Worm (Caenorhabditis elegans) whole organism, L1 larva: ENCODE measurements around the gene ugt-7.

ENCODE experiments used
- C34B4.2 ChIP-seq: sonication (generic microtip); optimal IDR thresholded peaks from 2 replicates; lab custom pipeline; 2017; ENCODE audit warnings: mild to moderate bottlenecking, missing genetic modification characterization, missing compliant biosample characterization
- F16B12.6 ChIP-seq: fragments of 150-350 bp; optimal IDR thresholded peaks from 2 replicates; lab custom pipeline; 2014; ENCODE audit warnings: missing biosample characterization, missing genetic modification characterization
- Y116A8C.19 ChIP-seq: sonication (generic microtip); optimal IDR thresholded peaks from 2 replicates; lab custom pipeline; 2016; ENCODE audit warnings: missing compliant biosample characterization, missing genetic modification characterization, borderline replicate concordance
- aha-1 ChIP-seq: fragments of 150-350 bp; optimal IDR thresholded peaks from 2 replicates; lab custom pipeline; 2014; ENCODE audit warnings: missing biosample characterization, missing genetic modification characterization
- ama-1 ChIP-seq: fragments of 150-350 bp; optimal IDR thresholded peaks from 2 replicates; lab custom pipeline; 2014
- ceh-82 ChIP-seq, 3 experiments: fragments of 150-350 bp in 1 of 3; sonication (generic microtip) in 2 of 3; optimal IDR thresholded peaks; 2 replicates each; lab custom pipeline; 2014 to 2017; ENCODE audit warnings: missing biosample characterization in 3 of 3, missing genetic modification characterization in 3 of 3
- ces-1 ChIP-seq: fragments of 150-350 bp; optimal IDR thresholded peaks from 2 replicates; lab custom pipeline; 2014; ENCODE audit warnings: missing biosample characterization, missing genetic modification reagents, missing genetic modification characterization
- dpl-1 ChIP-seq, 3 experiments: fragments of 150-350 bp in 2 of 3; sonication (generic microtip) in 1 of 3; optimal IDR thresholded peaks; 2 replicates each; lab custom pipeline; 2014 to 2017; ENCODE audit warnings: missing biosample characterization in 3 of 3, missing genetic modification characterization in 3 of 3, missing genetic modification reagents in 3 of 3
- dsc-1 ChIP-seq: sonication (generic microtip); optimal IDR thresholded peaks from 2 replicates; lab custom pipeline; 2016; ENCODE audit warnings: mild to moderate bottlenecking, missing genetic modification characterization, missing compliant biosample characterization
- efl-1 ChIP-seq, 4 experiments: fragments of 150-350 bp; optimal IDR thresholded peaks in 3 of 4; peaks in 1 of 4; 1 replicate in 1 of 4; 2 replicates in 3 of 4; lab custom pipeline; 2014; ENCODE audit warnings: missing biosample characterization in 2 of 4, missing genetic modification characterization in 2 of 4, missing genetic modification reagents in 2 of 4
- efl-3 ChIP-seq: fragments of 200-800 bp; sonication (Bioruptor generic); optimal IDR thresholded peaks from 2 replicates; lab custom pipeline; 2018; ENCODE audit warnings: mild to moderate bottlenecking, missing genetic modification characterization, missing compliant biosample characterization
- egl-13 ChIP-seq: sonication (generic microtip); optimal IDR thresholded peaks from 2 replicates; lab custom pipeline; 2016; ENCODE audit warnings: missing genotype, missing genetic modification reagents, missing genetic modification characterization, missing compliant biosample characterization
- elt-2 ChIP-seq: sonication (generic microtip); optimal IDR thresholded peaks from 2 replicates; lab custom pipeline; 2016; ENCODE audit warnings: missing genetic modification characterization, mild to moderate bottlenecking, inconsistent platforms, missing compliant biosample characterization, missing genetic modification reagents
- fkh-10 ChIP-seq: sonication (generic microtip); optimal IDR thresholded peaks from 2 replicates; lab custom pipeline; 2017; ENCODE audit warnings: missing biosample characterization, missing genetic modification reagents, missing genetic modification characterization
- fkh-8 ChIP-seq: sonication (generic microtip); optimal IDR thresholded peaks from 2 replicates; lab custom pipeline; 2016; ENCODE audit warnings: mild to moderate bottlenecking, missing genetic modification characterization, missing compliant biosample characterization
- fos-1 ChIP-seq: fragments of 150-350 bp; optimal IDR thresholded peaks from 2 replicates; lab custom pipeline; 2014; ENCODE audit warnings: missing biosample characterization, missing genetic modification characterization
- grh-1 ChIP-seq: fragments of 200-800 bp; sonication (Bioruptor generic); IDR thresholded peaks from 2 replicates; pipeline ENCODE4 v1.3.6; 2022; ENCODE audit warnings: missing genetic modification reagents, missing genetic modification characterization, missing compliant biosample characterization
- hlh-4 ChIP-seq: sonication (generic microtip); optimal IDR thresholded peaks from 2 replicates; lab custom pipeline; 2016; ENCODE audit warnings: mild to moderate bottlenecking, missing genetic modification characterization, missing compliant biosample characterization
- irx-1 ChIP-seq: sonication (generic microtip); optimal IDR thresholded peaks from 2 replicates; lab custom pipeline; 2016; ENCODE audit warnings: missing genetic modification characterization, missing compliant biosample characterization
- lin-39 ChIP-seq: fragments of 150-350 bp; optimal IDR thresholded peaks from 2 replicates; lab custom pipeline; 2014; ENCODE audit warnings: missing biosample characterization, missing genetic modification reagents, missing genetic modification characterization
- mef-2 ChIP-seq: fragments of 150-350 bp; optimal IDR thresholded peaks from 2 replicates; lab custom pipeline; 2014; ENCODE audit warnings: missing biosample characterization, missing genetic modification characterization
- nhr-20 ChIP-seq: sonication (generic microtip); optimal IDR thresholded peaks from 2 replicates; lab custom pipeline; 2016; ENCODE audit warnings: mild to moderate bottlenecking, missing genetic modification characterization, missing compliant biosample characterization
- nhr-28 ChIP-seq: fragments of 150-350 bp; optimal IDR thresholded peaks from 2 replicates; lab custom pipeline; 2014; ENCODE audit warnings: missing biosample characterization, missing genetic modification characterization
- nhr-76 ChIP-seq: sonication (generic microtip); optimal IDR thresholded peaks from 2 replicates; lab custom pipeline; 2017; ENCODE audit warnings: missing biosample characterization, missing genetic modification characterization
- nhr-84 ChIP-seq: sonication (generic microtip); optimal IDR thresholded peaks from 2 replicates; lab custom pipeline; 2017; ENCODE audit warnings: missing biosample characterization, missing genetic modification characterization
- snu-23 ChIP-seq: sonication (generic microtip); optimal IDR thresholded peaks from 2 replicates; lab custom pipeline; 2016; ENCODE audit warnings: missing genetic modification characterization, missing compliant biosample characterization
- sptf-1 ChIP-seq: fragments of 150-350 bp; optimal IDR thresholded peaks from 2 replicates; lab custom pipeline; 2014; ENCODE audit warnings: missing biosample characterization, missing genetic modification characterization
- swsn-7 ChIP-seq: sonication (generic microtip); optimal IDR thresholded peaks from 2 replicates; lab custom pipeline; 2016; ENCODE audit warnings: missing genetic modification characterization, missing compliant biosample characterization
- tbx-2 ChIP-seq: sonication (generic microtip); optimal IDR thresholded peaks from 2 replicates; lab custom pipeline; 2016; ENCODE audit warnings: missing genetic modification characterization, missing compliant biosample characterization
- tlp-1 ChIP-seq: fragments of 150-350 bp; optimal IDR thresholded peaks from 2 replicates; lab custom pipeline; 2014; ENCODE audit warnings: missing biosample characterization, missing genetic modification characterization
- unc-130 ChIP-seq: fragments of 150-350 bp; optimal IDR thresholded peaks from 2 replicates; lab custom pipeline; 2017; ENCODE audit warnings: missing biosample characterization, missing genetic modification characterization, inconsistent platforms
- unc-62 ChIP-seq: fragments of 150-350 bp; optimal IDR thresholded peaks from 2 replicates; lab custom pipeline; 2014; ENCODE audit warnings: missing biosample characterization, missing genetic modification reagents, missing genetic modification characterization
- unc-98 ChIP-seq: fragments of 200-800 bp; sonication (Bioruptor generic); IDR thresholded peaks from 2 replicates; pipeline ENCODE4 v1.3.6; 2022; ENCODE audit warnings: missing genetic modification characterization, missing compliant biosample characterization
- xbp-1 ChIP-seq: sonication (generic microtip); optimal IDR thresholded peaks from 2 replicates; lab custom pipeline; 2016; ENCODE audit warnings: missing genetic modification characterization, missing compliant biosample characterization
- zag-1 ChIP-seq: fragments of 150-350 bp; optimal IDR thresholded peaks from 2 replicates; lab custom pipeline; 2014; ENCODE audit warnings: missing biosample characterization, missing genetic modification characterization
- ztf-4 ChIP-seq: fragments of 150-350 bp; optimal IDR thresholded peaks from 2 replicates; lab custom pipeline; 2014; ENCODE audit warnings: missing biosample characterization, missing genetic modification characterization

Gene ugt-7

ce11 chrV:5012193-5012853 lies 12.0 kb upstream of the ugt-7 start, which contains the start of gene srr-6:
TSS of gene srr-6 (plus strand) at chrV:5012803.
- peak; percentile 47 for TF ChIP-seq elt-2
- TF ChIP-seq ceh-82 (tag; optimal IDR thresholded peaks at IDR 0.05; lab: Kevin White, UChicago) = no peak

DNA sequence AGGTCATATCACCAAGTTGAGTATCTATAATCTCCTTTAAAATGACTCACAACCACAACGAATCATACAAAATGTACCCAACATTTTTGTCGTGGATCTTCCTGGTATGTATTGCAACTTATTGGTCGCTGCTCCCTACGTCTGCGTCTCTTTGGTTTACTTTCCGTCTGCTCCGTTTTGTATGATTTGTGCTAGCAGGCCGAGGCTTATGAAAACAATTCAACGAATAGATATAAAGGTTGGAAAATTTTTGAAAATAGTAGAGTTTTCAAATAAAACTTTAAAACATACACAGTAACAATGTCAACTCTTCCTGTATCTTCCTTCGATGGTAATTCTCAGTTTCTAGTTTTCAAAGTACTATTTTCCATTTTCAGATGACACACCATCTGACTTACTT lies 1.0 kb upstream of the ugt-7 start, which contains the start of gene srr-8:
Gene srr-8 (plus strand): TSS at position 301 of the 400 bp plus-strand sequence.
- TF ChIP-seq unc-98 (GFP tag; lab: Robert Waterston, UW) (no peak), ama-1 (lab: Kevin White, UChicago) (no peak), xbp-1 (no peak), nhr-76 (tag; lab: Kevin White, UChicago) (no peak), fos-1 (tag; lab: Kevin White, UChicago) (no peak), irx-1 (tag; lab: Kevin White, UChicago) (no peak), nhr-28 (no peak), Y116A8C.19 (tag; lab: Kevin White, UChicago) (no peak)

ce11 chrV:4995155-4995554 lies 5.2 kb downstream of the ugt-7 start, which contains the start of gene ncx-9:
TSS of gene ncx-9 (minus strand) at chrV:4995255.
- TF ChIP-seq tlp-1 (tag; lab: Kevin White, UChicago) (no peak), F16B12.6 (tag; lab: Kevin White, UChicago) (no peak), grh-1 (GFP tag; lab: Robert Waterston, UW) (no peak), nhr-84 (tag; lab: Kevin White, UChicago) (no peak), fkh-8 (tag; lab: Kevin White, UChicago) (no peak), nhr-20 (tag; lab: Kevin White, UChicago) (no peak), unc-62 (GFP tag; lab: Kevin White, UChicago) (no peak), C34B4.2 (tag; lab: Kevin White, UChicago) (no peak), ces-1 (no peak), unc-130 (tag; lab: Kevin White, UChicago) (no peak), egl-13 (tag; lab: Kevin White, UChicago) (no peak), tbx-2 (tag; lab: Kevin White, UChicago) (no peak), lin-39 (tag; lab: Kevin White, UChicago) (no peak), mef-2 (tag; lab: Kevin White, UChicago) (no peak), unc-98 (GFP tag; lab: Robert Waterston, UW) (no peak), swsn-7 (tag; lab: Kevin White, UChicago) (no peak), dpl-1 (GFP tag; optimal IDR thresholded peaks at IDR 0.05; lab: Kevin White, UChicago) (no peak), ceh-82 (tag; optimal IDR thresholded peaks at IDR 0.05; lab: Kevin White, UChicago) (no peak), aha-1 (tag; lab: Kevin White, UChicago) (no peak), sptf-1 (tag; lab: Kevin White, UChicago) (no peak)

- TF ChIP-seq unc-130 (tag; lab: Kevin White, UChicago) (no peak), efl-1 (optimal IDR thresholded peaks at IDR 0.05; lab: Kevin White, UChicago) (no peak), efl-1 (GFP tag; optimal IDR thresholded peaks at IDR 0.05 in 1 of 2; lab: Kevin White, UChicago) (peak in 1 of 2 experiments; percentile 60)
Observed at ce11 chrV:4987097-4987496, 13.3 kb downstream of the ugt-7 start, which contains the start of gene ncx-8. TSS of gene ncx-8 (minus strand) at chrV:4987197.

DNA sequence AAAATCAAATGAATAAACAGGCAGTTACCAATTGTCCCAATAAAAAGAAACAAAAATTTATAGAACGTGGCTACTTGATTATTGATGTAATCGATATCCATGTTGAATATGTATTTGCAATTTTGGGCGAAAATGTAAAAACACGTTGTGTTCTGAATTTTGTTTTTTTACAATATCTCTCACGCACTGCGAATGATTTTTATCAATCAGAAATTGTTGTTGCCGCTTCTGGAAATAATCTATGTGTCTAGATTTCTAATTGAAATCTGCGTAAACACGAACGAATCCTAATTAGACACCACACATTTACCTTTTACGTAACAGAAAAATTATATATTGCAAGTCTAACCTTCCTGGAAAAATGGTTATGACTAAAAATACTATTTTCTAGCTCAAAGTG lies 17.3 kb downstream of the ugt-7 start, which contains the start of gene srsx-13:
Gene srsx-13 (minus strand): TSS at position 101 of the 400 bp plus-strand sequence.
- no peak for TF ChIP-seq ces-1
- no peak for TF ChIP-seq efl-3 (GFP tag; lab: Kevin White, UChicago)
- TF ChIP-seq elt-2 = no peak
- TF ChIP-seq ztf-4 (tag; lab: Kevin White, UChicago) = no peak
- TF ChIP-seq fkh-10 (GFP tag; lab: Kevin White, UChicago) = no peak
- TF ChIP-seq xbp-1 = no peak
- TF ChIP-seq mef-2 (tag; lab: Kevin White, UChicago) = no peak
- TF ChIP-seq F16B12.6 (tag; lab: Kevin White, UChicago) = no peak
- no peak for TF ChIP-seq zag-1
- TF ChIP-seq snu-23 (GFP tag; lab: Kevin White, UChicago) = no peak
- no peak for TF ChIP-seq dsc-1 (tag; lab: Kevin White, UChicago)
- no peak for TF ChIP-seq hlh-4 (tag; lab: Kevin White, UChicago)
